Worm (Caenorhabditis elegans) whole organism, L4 larva: ENCODE measurements around the gene F47B8.8.
A peak's percentile ranks its signal among the peaks of the same experiment; 100 is the strongest.

ENCODE experiments used
- D1046.2 ChIP-seq: fragments of 200-800 bp; sonication (Bioruptor generic); IDR thresholded peaks from 2 replicates; pipeline ENCODE4 v1.3.6; 2022; ENCODE audit warnings: missing genetic modification characterization, missing compliant biosample characterization
- F44E2.7 ChIP-seq: fragments of 200-800 bp; sonication (Bioruptor generic); IDR thresholded peaks from 2 replicates; pipeline ENCODE4 v2.1.2; 2022; ENCODE audit warnings: missing genetic modification characterization, missing compliant biosample characterization
- F49E8.2 ChIP-seq: sonication (generic microtip); optimal IDR thresholded peaks from 2 replicates; lab custom pipeline; 2016; ENCODE audit warnings: missing compliant biosample characterization, mild to moderate bottlenecking, missing genetic modification characterization, borderline replicate concordance
- T26A8.4 ChIP-seq: fragments of 200-800 bp; sonication (Bioruptor generic); IDR thresholded peaks from 2 replicates; pipeline ENCODE4 v1.3.6; 2022; ENCODE audit warnings: missing genetic modification characterization, missing compliant biosample characterization
- ZK337.2 ChIP-seq: fragments of 200-800 bp; sonication (Bioruptor generic); IDR thresholded peaks from 2 replicates; pipeline ENCODE4 v1.3.6; 2022; ENCODE audit warnings: missing genetic modification reagents, missing genetic modification characterization, missing compliant biosample characterization
- ZK546.5 ChIP-seq, 2 experiments: sonication (generic microtip); optimal IDR thresholded peaks; 2 replicates each; lab custom pipeline; 2017; ENCODE audit warnings: missing biosample characterization in 2 of 2, missing genetic modification characterization in 2 of 2
- aha-1 ChIP-seq: fragments of 150-350 bp; peaks from one replicate; lab custom pipeline; 2014; ENCODE audit warnings: missing biosample characterization, missing genetic modification characterization
- aly-2 ChIP-seq: sonication (generic microtip); optimal IDR thresholded peaks from 2 replicates; lab custom pipeline; 2018; ENCODE audit warnings: missing biosample characterization, missing genetic modification characterization
- attf-4 ChIP-seq: sonication (generic microtip); optimal IDR thresholded peaks from 3 replicates; lab custom pipeline; 2017; ENCODE audit warnings: missing biosample characterization, missing genetic modification characterization
- ceh-20 ChIP-seq: fragments of 200-800 bp; sonication (Bioruptor generic); IDR thresholded peaks from 2 replicates; pipeline ENCODE4 v1.3.6; 2022; ENCODE audit warnings: missing genetic modification reagents, missing genetic modification characterization, missing compliant biosample characterization
- ceh-28 ChIP-seq: fragments of 150-350 bp; optimal IDR thresholded peaks from 2 replicates; lab custom pipeline; 2014; ENCODE audit warnings: missing biosample characterization, missing genetic modification reagents, missing genetic modification characterization
- ceh-44 ChIP-seq: fragments of 200-800 bp; sonication (Bioruptor generic); IDR thresholded peaks from 2 replicates; pipeline ENCODE4 v1.3.6; 2022; ENCODE audit warnings: missing genetic modification reagents, missing genetic modification characterization, missing compliant biosample characterization
- cey-2 ChIP-seq: sonication (generic microtip); optimal IDR thresholded peaks from 3 replicates; lab custom pipeline; 2017; ENCODE audit warnings: missing genetic modification characterization, mild to moderate bottlenecking, missing compliant biosample characterization, antibody characterized with exemption, borderline replicate concordance; ENCODE audit not compliant: insufficient read depth
- dmd-6 ChIP-seq: fragments of 200-800 bp; sonication (Bioruptor generic); IDR thresholded peaks from 2 replicates; pipeline ENCODE4 v1.3.6; 2022; ENCODE audit warnings: missing genetic modification reagents, missing genetic modification characterization, missing compliant biosample characterization
- dmd-9 ChIP-seq: fragments of 200-800 bp; sonication (Bioruptor generic); IDR thresholded peaks from 2 replicates; pipeline ENCODE4 v1.3.6; 2022; ENCODE audit warnings: missing genetic modification reagents, missing genetic modification characterization, missing compliant biosample characterization
- dve-1 ChIP-seq: sonication (generic microtip); optimal IDR thresholded peaks from 2 replicates; lab custom pipeline; 2017; ENCODE audit warnings: antibody characterized with exemption, mild to moderate bottlenecking, missing genetic modification characterization, missing compliant biosample characterization; ENCODE audit not compliant: insufficient read depth
- egl-43 ChIP-seq: fragments of 200-800 bp; sonication (Bioruptor generic); IDR thresholded peaks from 2 replicates; pipeline ENCODE4 v1.3.6; 2022; ENCODE audit warnings: missing genetic modification reagents, missing genetic modification characterization, missing compliant biosample characterization
- hlh-11 ChIP-seq: fragments of 200-800 bp; sonication (Bioruptor generic); optimal IDR thresholded peaks from 2 replicates; lab custom pipeline; 2018; ENCODE audit warnings: mild to moderate bottlenecking, missing genetic modification characterization, missing compliant biosample characterization
- hmg-1.1 ChIP-seq: fragments of 200-800 bp; sonication (Bioruptor generic); IDR thresholded peaks from 2 replicates; pipeline ENCODE4 v1.3.6; 2022; ENCODE audit warnings: missing genetic modification reagents, missing genetic modification characterization, missing compliant biosample characterization
- jun-1 ChIP-seq: fragments of 150-350 bp; optimal IDR thresholded peaks from 2 replicates; lab custom pipeline; 2014; ENCODE audit warnings: missing biosample characterization, missing genetic modification reagents, missing genetic modification characterization
- lim-7 ChIP-seq: fragments of 200-800 bp; sonication (Bioruptor generic); IDR thresholded peaks from 2 replicates; pipeline ENCODE4 v1.3.6; 2022; ENCODE audit warnings: missing genetic modification characterization, missing compliant biosample characterization
- lin-13 ChIP-seq: fragments of 150-350 bp; optimal IDR thresholded peaks from 2 replicates; lab custom pipeline; 2014; ENCODE audit warnings: missing biosample characterization, missing genetic modification reagents, missing genetic modification characterization
- lin-15B ChIP-seq: fragments of 150-350 bp; sonication (generic microtip); optimal IDR thresholded peaks from 3 replicates; lab custom pipeline; 2014; ENCODE audit warnings: missing biosample characterization, missing genetic modification characterization
- lin-29 ChIP-seq: fragments of 200-800 bp; sonication (Bioruptor generic); IDR thresholded peaks from 2 replicates; pipeline ENCODE4 v1.3.6; 2022; ENCODE audit warnings: missing genetic modification reagents, missing genetic modification characterization, missing compliant biosample characterization
- lin-38 ChIP-seq: fragments of 200-800 bp; sonication (Bioruptor generic); IDR thresholded peaks from 2 replicates; pipeline ENCODE4 v1.3.6; 2022; ENCODE audit warnings: missing genetic modification reagents, missing genetic modification characterization, missing compliant biosample characterization
- lsy-2 ChIP-seq, 2 experiments: fragments of 150-350 bp in 1 of 2; sonication (generic microtip) in 1 of 2; optimal IDR thresholded peaks; 2 replicates each; lab custom pipeline; 2014 to 2017; ENCODE audit warnings: missing biosample characterization in 2 of 2, missing genetic modification characterization in 2 of 2
- madf-5 ChIP-seq, 2 experiments: fragments of 200-800 bp; sonication (Bioruptor generic); IDR thresholded peaks; 2 replicates each; pipeline ENCODE4 v1.3.6; 2022; ENCODE audit warnings: missing compliant biosample characterization in 2 of 2, missing genetic modification characterization in 2 of 2
- mdl-1 ChIP-seq, 2 experiments: fragments of 150-350 bp in 1 of 2; sonication (generic microtip) in 1 of 2; optimal IDR thresholded peaks; 2 replicates each; lab custom pipeline; 2014 to 2017; ENCODE audit warnings: missing biosample characterization in 2 of 2, missing genetic modification characterization in 2 of 2
- mxl-3 ChIP-seq: fragments of 200-800 bp; sonication (Bioruptor generic); optimal IDR thresholded peaks from 2 replicates; lab custom pipeline; 2018; ENCODE audit warnings: mild to moderate bottlenecking, missing genetic modification characterization, missing compliant biosample characterization
- nhr-102 ChIP-seq: sonication (generic microtip); optimal IDR thresholded peaks from 2 replicates; lab custom pipeline; 2016; ENCODE audit warnings: mild to moderate bottlenecking, missing genetic modification characterization, moderate library complexity, missing compliant biosample characterization
- nhr-11 ChIP-seq: fragments of 150-350 bp; optimal IDR thresholded peaks from 2 replicates; lab custom pipeline; 2014; ENCODE audit warnings: missing biosample characterization, missing genetic modification characterization
- nhr-41 ChIP-seq: fragments of 200-800 bp; sonication (Bioruptor generic); IDR thresholded peaks from 2 replicates; pipeline ENCODE4 v1.3.6; 2022; ENCODE audit warnings: missing genetic modification reagents, missing genetic modification characterization, missing compliant biosample characterization
- nhr-77 ChIP-seq: fragments of 150-350 bp; optimal IDR thresholded peaks from 2 replicates; lab custom pipeline; 2014; ENCODE audit warnings: missing biosample characterization, missing genetic modification characterization
- pha-4 ChIP-seq, 2 experiments: fragments of 150-350 bp in 1 of 2; fragments of 200-800 bp in 1 of 2; sonication (Bioruptor generic) in 1 of 2; IDR thresholded peaks in 1 of 2; optimal IDR thresholded peaks in 1 of 2; 2 replicates each; pipeline versions ENCODE4 v1.3.6 to Lab custom; 2014 to 2022; ENCODE audit warnings: missing genetic modification characterization in 2 of 2, missing genetic modification reagents in 2 of 2, missing biosample characterization in 1 of 2, missing compliant biosample characterization in 1 of 2
- rbr-2 ChIP-seq: sonication (generic microtip); optimal IDR thresholded peaks from 2 replicates; lab custom pipeline; 2016; ENCODE audit warnings: missing genotype, missing genetic modification characterization, missing compliant biosample characterization
- saeg-2 ChIP-seq: fragments of 200-800 bp; sonication (Bioruptor generic); IDR thresholded peaks from 2 replicates; pipeline ENCODE4 v1.3.6; 2022; ENCODE audit warnings: missing genetic modification reagents, missing genetic modification characterization, missing compliant biosample characterization
- sdz-12 ChIP-seq: fragments of 200-800 bp; sonication (Bioruptor generic); optimal IDR thresholded peaks from 2 replicates; lab custom pipeline; 2018; ENCODE audit warnings: mild to moderate bottlenecking, missing genetic modification characterization, missing compliant biosample characterization
- set-16 ChIP-seq: fragments of 200-800 bp; sonication (Bioruptor generic); IDR thresholded peaks from 2 replicates; pipeline ENCODE4 v1.3.6; 2022; ENCODE audit warnings: missing genetic modification reagents, missing genetic modification characterization, missing compliant biosample characterization
- skn-1 ChIP-seq: fragments of 150-350 bp; optimal IDR thresholded peaks from 2 replicates; lab custom pipeline; 2014; ENCODE audit warnings: missing biosample characterization, missing genetic modification characterization
- snpc-1.2 ChIP-seq: fragments of 200-800 bp; sonication (Bioruptor generic); IDR thresholded peaks from 2 replicates; pipeline ENCODE4 v1.3.6; 2022; ENCODE audit warnings: missing genetic modification reagents, missing genetic modification characterization, missing compliant biosample characterization
- snpc-4 ChIP-seq: fragments of 150-350 bp; optimal IDR thresholded peaks from 2 replicates; lab custom pipeline; 2014; ENCODE audit warnings: missing biosample characterization, missing genetic modification characterization
- unc-130 ChIP-seq: sonication (generic microtip); optimal IDR thresholded peaks from 2 replicates; lab custom pipeline; 2016; ENCODE audit warnings: missing genetic modification reagents, missing genetic modification characterization, missing compliant biosample characterization
- unc-62 ChIP-seq, 3 experiments: fragments of 150-350 bp in 1 of 3; sonication (generic microtip); optimal IDR thresholded peaks in 2 of 3; peaks in 1 of 3; 1 replicate in 1 of 3; 2 replicates in 2 of 3; lab custom pipeline; 2014 to 2017; ENCODE audit warnings: missing biosample characterization in 3 of 3, missing genetic modification characterization in 3 of 3, missing genetic modification reagents in 3 of 3, missing genotype in 1 of 3

F47B8.8 gene

DNA sequence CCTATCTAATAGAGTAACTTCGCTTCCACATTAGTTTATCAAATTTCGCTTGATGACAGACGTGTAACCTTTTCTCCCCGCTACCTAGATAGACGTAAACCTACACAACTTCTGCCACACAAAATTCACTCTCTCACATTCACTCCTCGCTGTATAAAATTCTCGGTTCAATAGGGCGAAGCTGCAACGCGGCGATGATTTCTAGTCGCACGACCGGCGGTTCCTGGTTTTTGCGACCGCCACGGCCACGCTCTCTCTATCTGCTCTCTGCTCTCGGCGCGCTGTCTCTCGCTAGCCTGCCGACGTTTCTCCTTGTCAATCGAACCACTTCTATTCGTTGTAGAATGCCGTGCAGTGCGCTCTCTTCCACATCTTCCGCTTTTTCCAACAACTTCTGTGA is 19.4 kb downstream of the F47B8.8 start (continued):
- TF ChIP-seq egl-43 (GFP tag; lab: Robert Waterston, UW) (peak; percentile 86), T26A8.4 (GFP tag; lab: Robert Waterston, UW) (peak; percentile 45; the same call in 1 of the 2 replicates), snpc-4 (no peak), lin-38 (peak; percentile 92), F49E8.2 (tag; lab: Kevin White, UChicago) (no peak), aly-2 (tag; lab: Kevin White, UChicago) (peak; percentile 20), skn-1 (tag; lab: Kevin White, UChicago) (no peak), lin-13 (peak; percentile 87)

- TF ChIP-seq lin-13 (no peak), unc-62 (GFP tag; optimal IDR thresholded peaks at IDR 0.05 in 1 of 2; lab: Kevin White, UChicago) (peak in 1 of 2 experiments; percentile 72), unc-62 (tag; optimal IDR thresholded peaks at IDR 0.05; lab: Kevin White, UChicago) (no peak)
Measured at ce11 chrV:14351629-14352028, 20.1 kb downstream of the F47B8.8 start, which contains the start of gene vha-13. vha-13 (plus strand) TSS chrV:14351709.

- TF ChIP-seq unc-130 (GFP tag; lab: Kevin White, UChicago): no peak
- peak; percentile 81 for TF ChIP-seq aha-1
- no peak for TF ChIP-seq lin-29 (GFP tag; lab: Robert Waterston, UW)
- TF ChIP-seq set-16: peak; percentile 56
- peak; percentile 5 for TF ChIP-seq mxl-3
Measured at ce11 chrV:14352032-14352431, 20.5 kb downstream of the F47B8.8 start.

ce11 chrV:14354258-14354877 is 22.8 kb downstream of the F47B8.8 start, which contains the start of gene Y49A3A.3:
Y49A3A.3 (plus strand) TSS chrV:14354410.
- TF ChIP-seq ZK337.2 (GFP tag; lab: Robert Waterston, UW) (no peak), pha-4 (GFP tag; IDR thresholded peaks at IDR 0.05; lab: Robert Waterston, UW) (peak; percentile 67), pha-4 (tag; optimal IDR thresholded peaks at IDR 0.05; lab: Kevin White, UChicago) (no peak), ceh-44 (GFP tag; lab: Robert Waterston, UW) (no peak), T26A8.4 (GFP tag; lab: Robert Waterston, UW) (peak; percentile 86), dmd-9 (GFP tag; lab: Robert Waterston, UW) (no peak), unc-62 (GFP tag; optimal IDR thresholded peaks at IDR 0.05 in 1 of 2; lab: Kevin White, UChicago) (peak in 1 of 2 experiments; percentile 94), unc-62 (tag; optimal IDR thresholded peaks at IDR 0.05; lab: Kevin White, UChicago) (no peak), lim-7 (GFP tag; lab: Robert Waterston, UW) (no peak), ceh-20 (GFP tag; lab: Robert Waterston, UW) (no peak), sdz-12 (GFP tag; lab: Kevin White, UChicago) (peak; percentile 85), cey-2 (no peak), mdl-1 (tag; optimal IDR thresholded peaks at IDR 0.05; lab: Kevin White, UChicago) (no peak), D1046.2 (0 out of 2 replicates have a peak, but pooled peaks have one; percentile 7), nhr-11 (tag; lab: Kevin White, UChicago) (no peak), dve-1 (tag; lab: Kevin White, UChicago) (peak; percentile 60), nhr-102 (tag; lab: Kevin White, UChicago) (peak; percentile 91), lsy-2 (tag; optimal IDR thresholded peaks at IDR 0.05; lab: Kevin White, UChicago) (peak in 1 of 2 experiments; percentile 65), rbr-2 (tag; lab: Kevin White, UChicago) (no peak), snpc-1.2 (peak; percentile 68; the same call in 1 of the 2 replicates), ceh-28 (tag; lab: Kevin White, UChicago) (no peak), saeg-2 (GFP tag; lab: Robert Waterston, UW) (0 out of 2 replicates have a peak, but pooled peaks have one; percentile 48), lin-15B (no peak), jun-1 (no peak), attf-4 (tag; lab: Kevin White, UChicago) (no peak), ZK546.5 (tag; optimal IDR thresholded peaks at IDR 0.05; lab: Kevin White, UChicago) (peak in 1 of 2 experiments; percentile 2), nhr-41 (GFP tag; lab: Robert Waterston, UW) (no peak), madf-5 (GFP tag; IDR thresholded peaks at IDR 0.05; lab: Robert Waterston, UW) (0 out of 4 replicates have a peak, but pooled peaks have one; percentile 3 to 18), lin-38 (peak; percentile 66), dmd-6 (GFP tag; lab: Robert Waterston, UW) (peak; percentile 54), F44E2.7 (no peak), hlh-11 (tag; lab: Kevin White, UChicago) (peak; percentile 55), nhr-77 (tag; lab: Kevin White, UChicago) (no peak), hmg-1.1 (GFP tag; lab: Robert Waterston, UW) (peak; percentile 37; the same call in 1 of the 2 replicates)
